Worm (Caenorhabditis elegans) whole organism, late embryonic: Measurements from ENCODE around the gene madf-3.

Experiments used
- C08G9.2 ChIP-seq: sonication (generic microtip); optimal IDR thresholded peaks from 2 replicates; lab custom pipeline; 2016; ENCODE audit warnings: mild to moderate bottlenecking, missing genetic modification characterization, moderate library complexity, missing compliant biosample characterization
- F13H6.1 ChIP-seq: sonication (generic microtip); optimal IDR thresholded peaks from 2 replicates; lab custom pipeline; 2016; ENCODE audit warnings: missing genetic modification characterization, missing compliant biosample characterization
- K09A11.1 ChIP-seq: sonication (generic microtip); optimal IDR thresholded peaks from 2 replicates; lab custom pipeline; 2017; ENCODE audit warnings: antibody characterized with exemption, mild to moderate bottlenecking, missing genetic modification characterization, missing compliant biosample characterization; ENCODE audit not compliant: insufficient read depth
- Y22D7AL.16 ChIP-seq: sonication (generic microtip); optimal IDR thresholded peaks from 2 replicates; lab custom pipeline; 2016; ENCODE audit warnings: missing genetic modification characterization, missing compliant biosample characterization
- ceh-14 ChIP-seq: sonication (generic microtip); optimal IDR thresholded peaks from 2 replicates; lab custom pipeline; 2016; ENCODE audit warnings: missing genotype, missing genetic modification characterization, missing compliant biosample characterization
- ceh-19 ChIP-seq: fragments of 200-800 bp; sonication (Bioruptor generic); optimal IDR thresholded peaks from 2 replicates; lab custom pipeline; 2018; ENCODE audit warnings: mild to moderate bottlenecking, missing genetic modification characterization, missing compliant biosample characterization
- ceh-24 ChIP-seq: sonication (generic microtip); optimal IDR thresholded peaks from 2 replicates; lab custom pipeline; 2016; ENCODE audit warnings: mild to moderate bottlenecking, missing genetic modification characterization, missing compliant biosample characterization
- ceh-30 ChIP-seq: fragments of 150-350 bp; optimal IDR thresholded peaks from 2 replicates; lab custom pipeline; 2014; ENCODE audit warnings: missing biosample characterization, missing genetic modification characterization
- ceh-31 ChIP-seq: sonication (generic microtip); optimal IDR thresholded peaks from 2 replicates; lab custom pipeline; 2016; ENCODE audit warnings: missing genetic modification characterization, missing compliant biosample characterization
- ceh-34 ChIP-seq: sonication (generic microtip); optimal IDR thresholded peaks from 2 replicates; lab custom pipeline; 2016; ENCODE audit warnings: mild to moderate bottlenecking, missing genetic modification characterization, missing compliant biosample characterization
- ceh-6 ChIP-seq: fragments of 200-800 bp; sonication (Bioruptor generic); optimal IDR thresholded peaks from 2 replicates; lab custom pipeline; 2018; ENCODE audit warnings: mild to moderate bottlenecking, missing genetic modification characterization, missing compliant biosample characterization
- che-1 ChIP-seq: sonication (generic microtip); optimal IDR thresholded peaks from 2 replicates; lab custom pipeline; 2016; ENCODE audit warnings: mild to moderate bottlenecking, missing genetic modification characterization, missing compliant biosample characterization
- dve-1 ChIP-seq: sonication (generic microtip); optimal IDR thresholded peaks from 2 replicates; lab custom pipeline; 2017; ENCODE audit warnings: antibody characterized with exemption, mild to moderate bottlenecking, missing genetic modification characterization, missing compliant biosample characterization
- eyg-1 ChIP-seq: sonication (generic microtip); optimal IDR thresholded peaks from 2 replicates; lab custom pipeline; 2016; ENCODE audit warnings: missing genotype, missing genetic modification characterization, missing compliant biosample characterization
- fax-1 ChIP-seq: sonication (generic microtip); optimal IDR thresholded peaks from 2 replicates; lab custom pipeline; 2016; ENCODE audit warnings: missing genotype, missing genetic modification characterization, missing compliant biosample characterization
- fkh-6 ChIP-seq: sonication (generic microtip); optimal IDR thresholded peaks from 2 replicates; lab custom pipeline; 2016; ENCODE audit warnings: missing genetic modification characterization, missing compliant biosample characterization
- hlh-13 ChIP-seq: fragments of 200-800 bp; sonication (Bioruptor generic); optimal IDR thresholded peaks from 2 replicates; lab custom pipeline; 2018; ENCODE audit warnings: mild to moderate bottlenecking, missing genetic modification characterization, missing compliant biosample characterization
- hlh-15 ChIP-seq: sonication (generic microtip); optimal IDR thresholded peaks from 2 replicates; lab custom pipeline; 2016; ENCODE audit warnings: missing genetic modification characterization, missing compliant biosample characterization
- hlh-6 ChIP-seq: sonication (generic microtip); optimal IDR thresholded peaks from 2 replicates; lab custom pipeline; 2016; ENCODE audit warnings: missing genotype, missing genetic modification characterization, missing compliant biosample characterization
- hlh-8 ChIP-seq: sonication (generic microtip); optimal IDR thresholded peaks from 2 replicates; lab custom pipeline; 2016; ENCODE audit warnings: missing genotype, missing genetic modification characterization, missing compliant biosample characterization
- lin-11 ChIP-seq: fragments of 200-800 bp; sonication (Bioruptor generic); optimal IDR thresholded peaks from 2 replicates; lab custom pipeline; 2018; ENCODE audit warnings: mild to moderate bottlenecking, missing genetic modification characterization, missing compliant biosample characterization
- madf-2 ChIP-seq: sonication (generic microtip); optimal IDR thresholded peaks from 2 replicates; lab custom pipeline; 2017; ENCODE audit warnings: missing genetic modification characterization, missing compliant biosample characterization
- mec-3 ChIP-seq: sonication (generic microtip); optimal IDR thresholded peaks from 2 replicates; lab custom pipeline; 2016; ENCODE audit warnings: borderline replicate concordance, missing genetic modification characterization, missing compliant biosample characterization
- nfya-1 ChIP-seq: sonication (generic microtip); optimal IDR thresholded peaks from 2 replicates; lab custom pipeline; 2017; ENCODE audit warnings: missing genetic modification characterization, mild to moderate bottlenecking, missing compliant biosample characterization, antibody characterized with exemption, moderate library complexity
- nhr-232 ChIP-seq: sonication (generic microtip); optimal IDR thresholded peaks from 2 replicates; lab custom pipeline; 2016; ENCODE audit warnings: missing genetic modification characterization, missing compliant biosample characterization
- npax-4 ChIP-seq: sonication (generic microtip); optimal IDR thresholded peaks from 2 replicates; lab custom pipeline; 2016; ENCODE audit warnings: missing genetic modification characterization, missing compliant biosample characterization
- pha-4 ChIP-seq: fragments of 150-350 bp; optimal IDR thresholded peaks from 2 replicates; lab custom pipeline; 2018; ENCODE audit warnings: missing biosample characterization, missing genetic modification reagents, missing genetic modification characterization
- pqm-1 ChIP-seq: sonication (generic microtip); optimal IDR thresholded peaks from 2 replicates; lab custom pipeline; 2016; ENCODE audit warnings: missing genetic modification characterization, missing compliant biosample characterization
- pros-1 ChIP-seq: fragments of 150-350 bp; optimal IDR thresholded peaks from 2 replicates; lab custom pipeline; 2014; ENCODE audit warnings: missing biosample characterization, missing genetic modification reagents, missing genetic modification characterization
- ref-2 ChIP-seq: sonication (generic microtip); optimal IDR thresholded peaks from 2 replicates; lab custom pipeline; 2016; ENCODE audit warnings: missing genetic modification characterization, missing compliant biosample characterization
- sdc-2 ChIP-seq: sonication (generic microtip); optimal IDR thresholded peaks from 2 replicates; lab custom pipeline; 2016; ENCODE audit warnings: missing genotype, missing genetic modification characterization, missing compliant biosample characterization
- sox-4 ChIP-seq: sonication (generic microtip); optimal IDR thresholded peaks from 2 replicates; lab custom pipeline; 2017; ENCODE audit warnings: mild to moderate bottlenecking, missing genetic modification characterization, inconsistent platforms, missing compliant biosample characterization
- syd-9 ChIP-seq: sonication (generic microtip); optimal IDR thresholded peaks from 2 replicates; lab custom pipeline; 2016; ENCODE audit warnings: mild to moderate bottlenecking, missing genetic modification characterization, moderate library complexity, missing compliant biosample characterization
- tbx-2 ChIP-seq: sonication (generic microtip); optimal IDR thresholded peaks from 2 replicates; lab custom pipeline; 2016; ENCODE audit warnings: missing genetic modification characterization, missing compliant biosample characterization
- tbx-7 ChIP-seq: sonication (generic microtip); optimal IDR thresholded peaks from 2 replicates; lab custom pipeline; 2016; ENCODE audit warnings: missing genotype, missing genetic modification characterization, missing compliant biosample characterization
- ttx-3 ChIP-seq: sonication (generic microtip); optimal IDR thresholded peaks from 2 replicates; lab custom pipeline; 2016; ENCODE audit warnings: missing genetic modification reagents, missing genetic modification characterization, missing compliant biosample characterization
- unc-3 ChIP-seq, 2 experiments: fragments of 200-800 bp in 1 of 2; sonication (Bioruptor generic) in 1 of 2; sonication (generic microtip) in 1 of 2; conservative IDR thresholded peaks in 1 of 2; optimal IDR thresholded peaks in 1 of 2; 2 replicates each; pipeline versions ENCODE4 v1.3.6 to Lab custom; 2016 to 2022; ENCODE audit warnings: missing compliant biosample characterization in 2 of 2, missing genetic modification characterization in 2 of 2, missing genetic modification reagents in 1 of 2
- unc-42 ChIP-seq: sonication (generic microtip); optimal IDR thresholded peaks from 2 replicates; lab custom pipeline; 2016; ENCODE audit warnings: missing genotype, missing genetic modification characterization, missing compliant biosample characterization
- unc-55 ChIP-seq: sonication (generic microtip); optimal IDR thresholded peaks from 2 replicates; lab custom pipeline; 2017; ENCODE audit warnings: missing biosample characterization, missing genetic modification reagents, missing genetic modification characterization
- unc-86 ChIP-seq: sonication (generic microtip); optimal IDR thresholded peaks from 2 replicates; lab custom pipeline; 2016; ENCODE audit warnings: missing genetic modification characterization, missing compliant biosample characterization

The madf-3 gene

DNA sequence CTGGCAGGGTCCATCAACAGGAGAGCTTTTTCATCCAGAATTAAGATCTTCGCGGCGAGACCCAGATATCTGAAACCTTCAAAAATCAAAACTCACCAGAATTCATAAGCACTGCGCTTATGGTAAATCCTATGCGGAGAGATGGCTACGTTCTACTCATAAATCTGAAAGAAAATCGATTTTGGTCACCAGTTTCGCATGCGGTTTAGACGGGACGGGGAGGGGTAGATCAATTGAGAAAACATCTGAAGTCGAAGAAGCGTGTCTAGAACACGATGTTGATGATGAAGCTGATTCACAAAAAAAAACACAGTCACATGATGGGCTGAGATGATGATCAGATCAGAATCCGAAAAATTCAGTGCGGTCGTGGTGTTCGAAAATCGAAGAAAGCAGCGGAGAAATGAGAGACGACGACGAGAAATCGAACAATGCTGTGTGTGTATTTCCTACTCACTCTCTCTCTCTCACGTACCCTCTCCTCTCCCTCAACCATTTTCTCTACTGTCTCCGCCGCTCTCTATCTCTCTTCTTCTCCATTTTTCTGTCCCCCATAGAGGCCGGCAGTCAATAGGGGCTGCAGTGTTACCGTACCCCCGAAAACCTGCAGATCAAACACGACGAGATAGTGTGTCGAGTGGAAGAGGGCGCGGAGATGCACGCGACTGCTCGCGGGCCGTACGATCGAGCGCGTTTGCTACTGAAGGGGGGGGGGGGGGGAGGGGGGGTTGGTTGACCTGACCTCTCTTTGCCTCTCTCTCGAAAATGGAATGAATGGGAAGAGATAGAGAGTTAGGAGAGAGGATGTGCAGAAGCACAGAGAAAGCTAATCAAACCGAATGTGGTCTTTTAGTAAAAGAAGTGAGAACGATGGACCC, 42.0 kb downstream of the madf-3 start, which contains the start of gene ntl-2 (continued):
- TF ChIP-seq npax-4 = no peak
- TF ChIP-seq dve-1 (tag; lab: Kevin White, UChicago) = peak; percentile 85
- TF ChIP-seq pros-1 (tag; lab: Kevin White, UChicago) = peak; percentile 89
- peak; percentile 88 for TF ChIP-seq tbx-2 (tag; lab: Kevin White, UChicago)
- TF ChIP-seq F13H6.1 (tag; lab: Kevin White, UChicago) = peak; percentile 20
- no peak for TF ChIP-seq syd-9
- no peak for TF ChIP-seq tbx-7 (tag; lab: Kevin White, UChicago)
- TF ChIP-seq ceh-6 (GFP tag; lab: Kevin White, UChicago) = peak; percentile 68
- peak; percentile 5 for TF ChIP-seq eyg-1 (tag; lab: Kevin White, UChicago)
- TF ChIP-seq ceh-31 (tag; lab: Kevin White, UChicago) = peak; percentile 86
- peak; percentile 51 for TF ChIP-seq ref-2 (tag; lab: Kevin White, UChicago)
- peak; percentile 76 for TF ChIP-seq ceh-34 (tag; lab: Kevin White, UChicago)
- peak; percentile 75 for TF ChIP-seq fkh-6 (tag; lab: Kevin White, UChicago)
- TF ChIP-seq pha-4 (tag; lab: Kevin White, UChicago) = no peak
- TF ChIP-seq che-1 (tag; lab: Kevin White, UChicago) = peak; percentile 67
- peak; percentile 51 for TF ChIP-seq C08G9.2
- TF ChIP-seq unc-3 (GFP tag; conservative IDR thresholded peaks at IDR 0.05; lab: Robert Waterston, UW) = 0 out of 2 replicates have a peak, but pooled peaks have one; percentile 44
- peak; percentile 64 for TF ChIP-seq unc-3 (tag; optimal IDR thresholded peaks at IDR 0.05; lab: Kevin White, UChicago)
- peak; percentile 62 for TF ChIP-seq sdc-2 (tag; lab: Kevin White, UChicago)
- TF ChIP-seq ceh-30 (tag; lab: Kevin White, UChicago) = peak; percentile 66
- peak; percentile 88 for TF ChIP-seq madf-2 (tag; lab: Kevin White, UChicago)
- peak; percentile 87 for TF ChIP-seq unc-55 (GFP tag; lab: Kevin White, UChicago)
- peak; percentile 60 for TF ChIP-seq ceh-14 (tag; lab: Kevin White, UChicago)
- peak; percentile 3 for TF ChIP-seq fax-1 (tag; lab: Kevin White, UChicago)
- no peak for TF ChIP-seq mec-3
- no peak for TF ChIP-seq ttx-3 (tag; lab: Kevin White, UChicago)
- TF ChIP-seq Y22D7AL.16 = peak; percentile 43
- TF ChIP-seq, all 69 proteins: peak for 43

DNA sequence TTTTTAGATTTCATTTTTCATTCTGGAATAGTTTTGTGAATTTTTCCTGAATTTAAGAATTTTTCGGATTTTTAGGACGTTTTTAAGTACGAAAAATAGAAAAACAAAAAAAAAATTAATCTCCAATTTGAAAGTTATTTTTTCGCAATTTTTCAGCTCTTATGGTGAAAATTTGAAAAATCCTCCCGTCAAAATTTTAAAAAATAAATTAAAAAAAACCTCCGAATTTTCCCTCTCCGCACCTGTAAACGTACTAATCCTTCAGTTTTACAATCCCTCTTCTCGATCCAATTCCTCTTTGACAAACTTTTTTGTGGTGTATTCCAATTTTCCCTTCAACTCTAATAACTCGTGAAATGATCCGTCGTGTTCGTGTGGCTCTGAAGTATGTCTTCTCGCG, 43.6 kb downstream of the madf-3 start, which contains the start of gene B0286.1:
TSS of gene B0286.1 (plus strand) at position 301 of the 400 bp plus-strand sequence.
- TF ChIP-seq pqm-1 (tag; lab: Kevin White, UChicago) = no peak
- TF ChIP-seq unc-42 = no peak
- no peak for TF ChIP-seq hlh-8 (tag; lab: Kevin White, UChicago)
- no peak for TF ChIP-seq hlh-6
- TF ChIP-seq hlh-13 (GFP tag; lab: Kevin White, UChicago) = no peak
- no peak for TF ChIP-seq K09A11.1 (tag; lab: Kevin White, UChicago)
- TF ChIP-seq hlh-15 = no peak
- TF ChIP-seq nhr-232 (tag; lab: Kevin White, UChicago) = no peak
- TF ChIP-seq F13H6.1 (tag; lab: Kevin White, UChicago) = no peak
- no peak for TF ChIP-seq nfya-1 (tag; lab: Kevin White, UChicago)
- TF ChIP-seq unc-86 = no peak
- TF ChIP-seq lin-11 (tag; lab: Kevin White, UChicago) = no peak
- TF ChIP-seq ceh-24 (tag; lab: Kevin White, UChicago) = no peak
- no peak for TF ChIP-seq tbx-7 (tag; lab: Kevin White, UChicago)
- no peak for TF ChIP-seq ceh-34 (tag; lab: Kevin White, UChicago)
- no peak for TF ChIP-seq ceh-19 (GFP tag; lab: Kevin White, UChicago)
- no peak for TF ChIP-seq sox-4 (tag; lab: Kevin White, UChicago)
